Fruit fly (Drosophila melanogaster) whole organism, embryonic: ENCODE measurements around the gene Cbl.

Source experiments
- Atf6 ChIP-seq: fragments of 200-800 bp; sonication (Bioruptor generic); IDR thresholded peaks from 2 replicates; pipeline ENCODE4 v1.3.6; 2022; ENCODE audit warnings: missing biosample characterization, missing genetic modification characterization
- Bteb2 ChIP-seq: fragments of 200-800 bp; sonication (Bioruptor generic); optimal IDR thresholded peaks from 2 replicates; lab custom pipeline; 2016; ENCODE audit warnings: missing biosample characterization, missing genetic modification characterization
- CG10366 ChIP-seq: fragments of 200-800 bp; sonication (Bioruptor generic); IDR thresholded peaks from 2 replicates; pipeline ENCODE4 v1.3.6; 2022; ENCODE audit warnings: missing biosample characterization, missing genetic modification characterization
- CG1233 ChIP-seq: fragments of 200-800 bp; sonication (Bioruptor generic); optimal IDR thresholded peaks from 4 replicates; lab custom pipeline; 2018; ENCODE audit warnings: missing biosample characterization, mild to moderate bottlenecking, missing genetic modification characterization
- CG13296 ChIP-seq: fragments of 200-800 bp; sonication (Bioruptor generic); optimal IDR thresholded peaks from 3 replicates; lab custom pipeline; 2018; ENCODE audit warnings: missing biosample characterization, mild to moderate bottlenecking, missing genetic modification characterization
- CG13624 ChIP-seq: fragments of 200-800 bp; sonication (Bioruptor generic); optimal IDR thresholded peaks from 2 replicates; lab custom pipeline; 2016; ENCODE audit warnings: missing biosample characterization, missing genetic modification characterization
- CG13894 ChIP-seq: fragments of 200-800 bp; sonication (Bioruptor generic); optimal IDR thresholded peaks from 3 replicates; lab custom pipeline; 2018; ENCODE audit warnings: missing biosample characterization, mild to moderate bottlenecking, missing genetic modification characterization, moderate library complexity
- CG17186 ChIP-seq: fragments of 200-800 bp; sonication (Bioruptor generic); optimal IDR thresholded peaks from 3 replicates; lab custom pipeline; 2017; ENCODE audit warnings: missing biosample characterization, missing genetic modification reagents, missing genetic modification characterization
- CG17328 ChIP-seq: fragments of 200-800 bp; sonication (Bioruptor generic); IDR thresholded peaks from 2 replicates; pipeline ENCODE4 v1.3.6; 2022; ENCODE audit warnings: missing biosample characterization, missing genetic modification characterization
- CG17359 ChIP-seq: fragments of 200-800 bp; sonication (Bioruptor generic); optimal IDR thresholded peaks from 3 replicates; lab custom pipeline; 2018; ENCODE audit warnings: missing biosample characterization, mild to moderate bottlenecking, missing genetic modification characterization, moderate library complexity
- CG17361 ChIP-seq: fragments of 200-800 bp; sonication (Bioruptor generic); IDR thresholded peaks from 3 replicates; pipeline ENCODE4 v1.3.6; 2022; ENCODE audit warnings: missing biosample characterization, missing genetic modification characterization
- CG18476 ChIP-seq: fragments of 200-800 bp; sonication (Bioruptor generic); optimal IDR thresholded peaks from 2 replicates; lab custom pipeline; 2016; ENCODE audit warnings: missing biosample characterization, mild to moderate bottlenecking, missing genetic modification characterization
- CG31365 ChIP-seq: fragments of 200-800 bp; sonication (Bioruptor generic); optimal IDR thresholded peaks from 2 replicates; lab custom pipeline; 2018; ENCODE audit warnings: missing biosample characterization, mild to moderate bottlenecking, missing genetic modification characterization
- CG4730 ChIP-seq: fragments of 200-800 bp; sonication (Bioruptor generic); IDR thresholded peaks from 2 replicates; pipeline ENCODE4 v1.3.6; 2022; ENCODE audit warnings: missing biosample characterization, missing genetic modification characterization
- CG6654 ChIP-seq: fragments of 200-800 bp; sonication (Bioruptor generic); optimal IDR thresholded peaks from 2 replicates; lab custom pipeline; 2017; ENCODE audit warnings: missing biosample characterization, mild to moderate bottlenecking, missing genetic modification characterization
- CG7839 ChIP-seq: fragments of 200-800 bp; sonication (Bioruptor generic); optimal IDR thresholded peaks from 3 replicates; lab custom pipeline; 2018; ENCODE audit warnings: missing biosample characterization, mild to moderate bottlenecking, missing genetic modification characterization, moderate library complexity
- CG8388 ChIP-seq: fragments of 200-800 bp; sonication (Bioruptor generic); optimal IDR thresholded peaks from 2 replicates; lab custom pipeline; 2019; ENCODE audit warnings: missing biosample characterization, mild to moderate bottlenecking, missing genetic modification characterization, moderate library complexity
- CG8924 ChIP-seq: fragments of 200-800 bp; optimal IDR thresholded peaks from 3 replicates; lab custom pipeline; 2019; ENCODE audit warnings: missing biosample characterization, mild to moderate bottlenecking, missing genetic modification characterization, moderate library complexity
- CG9215 ChIP-seq: fragments of 200-800 bp; sonication (Bioruptor generic); IDR thresholded peaks from 2 replicates; pipeline ENCODE4 v1.3.6; 2022; ENCODE audit warnings: missing biosample characterization, missing genetic modification characterization
- CG9609 ChIP-seq: fragments of 200-800 bp; sonication (Bioruptor generic); optimal IDR thresholded peaks from 3 replicates; lab custom pipeline; 2016; ENCODE audit warnings: missing biosample characterization, missing genetic modification characterization
- CoRest ChIP-seq: fragments of 200-800 bp; sonication (Bioruptor generic); optimal IDR thresholded peaks from 3 replicates; lab custom pipeline; 2018; ENCODE audit warnings: missing biosample characterization, mild to moderate bottlenecking, missing genetic modification characterization, moderate library complexity
- CrebB ChIP-seq: fragments of 200-800 bp; sonication (Bioruptor generic); optimal IDR thresholded peaks from 3 replicates; lab custom pipeline; 2018; ENCODE audit warnings: missing biosample characterization, mild to moderate bottlenecking, missing genetic modification characterization
- Deaf1 ChIP-seq: fragments of 200-800 bp; optimal IDR thresholded peaks from 3 replicates; lab custom pipeline; 2019; ENCODE audit warnings: missing biosample characterization, mild to moderate bottlenecking, missing genetic modification characterization, moderate library complexity
- Dip3 ChIP-seq: fragments of 200-800 bp; sonication (Bioruptor generic); optimal IDR thresholded peaks from 3 replicates; lab custom pipeline; 2016; ENCODE audit warnings: missing biosample characterization, missing genetic modification characterization
- E2f2 ChIP-seq: fragments of 200-800 bp; sonication (Bioruptor generic); IDR thresholded peaks from 2 replicates; pipeline ENCODE4 v1.3.6; 2022; ENCODE audit warnings: missing biosample characterization, missing genetic modification characterization
- Fer2 ChIP-seq: fragments of 200-800 bp; sonication (Bioruptor generic); optimal IDR thresholded peaks from 2 replicates; lab custom pipeline; 2018; ENCODE audit warnings: missing biosample characterization, mild to moderate bottlenecking, missing genetic modification characterization, moderate library complexity
- Fer3 ChIP-seq: fragments of 200-800 bp; sonication (Bioruptor generic); optimal IDR thresholded peaks from 2 replicates; lab custom pipeline; 2018; ENCODE audit warnings: missing biosample characterization, mild to moderate bottlenecking, missing genetic modification characterization, moderate library complexity
- HLH54F ChIP-seq: fragments of 200-800 bp; sonication (Bioruptor generic); optimal IDR thresholded peaks from 3 replicates; lab custom pipeline; 2016; ENCODE audit warnings: missing biosample characterization, missing genetic modification characterization
- Hand ChIP-seq: fragments of 200-800 bp; sonication (Bioruptor generic); optimal IDR thresholded peaks from 2 replicates; lab custom pipeline; 2017; ENCODE audit warnings: mild to moderate bottlenecking, missing biosample characterization, missing genetic modification reagents, missing genetic modification characterization
- Mad ChIP-seq: fragments of 200-800 bp; sonication (Bioruptor generic); optimal IDR thresholded peaks from 2 replicates; lab custom pipeline; 2016; ENCODE audit warnings: missing biosample characterization, missing genetic modification characterization
- Myb ChIP-seq: fragments of 200-800 bp; sonication (Bioruptor generic); optimal IDR thresholded peaks from 2 replicates; lab custom pipeline; 2016; ENCODE audit warnings: missing biosample characterization, missing genetic modification characterization
- NK7.1 ChIP-seq: fragments of 200-800 bp; sonication (Bioruptor generic); optimal IDR thresholded peaks from 3 replicates; lab custom pipeline; 2016; ENCODE audit warnings: missing biosample characterization, missing genetic modification characterization
- NfI ChIP-seq: fragments of 200-800 bp; sonication (Bioruptor generic); optimal IDR thresholded peaks from 3 replicates; lab custom pipeline; 2018; ENCODE audit warnings: missing biosample characterization, mild to moderate bottlenecking, missing genetic modification characterization, moderate library complexity
- Six4 ChIP-seq: fragments of 200-800 bp; sonication (Bioruptor generic); optimal IDR thresholded peaks from 2 replicates; lab custom pipeline; 2016; ENCODE audit warnings: missing biosample characterization, missing genetic modification characterization
- Sox102F ChIP-seq: fragments of 200-800 bp; sonication (Bioruptor generic); optimal IDR thresholded peaks from 2 replicates; lab custom pipeline; 2018; ENCODE audit warnings: missing biosample characterization, mild to moderate bottlenecking, missing genetic modification characterization, moderate library complexity
- az2 ChIP-seq: fragments of 200-800 bp; sonication (Bioruptor generic); optimal IDR thresholded peaks from 3 replicates; lab custom pipeline; 2016; ENCODE audit warnings: missing biosample characterization, missing genetic modification characterization
- caup ChIP-seq: fragments of 200-800 bp; sonication (Bioruptor generic); optimal IDR thresholded peaks from 3 replicates; lab custom pipeline; 2017; ENCODE audit warnings: missing biosample characterization, mild to moderate bottlenecking, missing genetic modification characterization, moderate library complexity; ENCODE audit not compliant: severe bottlenecking
- ci ChIP-seq: fragments of 200-800 bp; sonication (Bioruptor generic); IDR thresholded peaks from 3 replicates; pipeline ENCODE4 v1.3.6; 2022; ENCODE audit warnings: missing biosample characterization, missing genetic modification characterization
- cwo ChIP-seq: fragments of 200-800 bp; sonication (Bioruptor generic); optimal IDR thresholded peaks from 3 replicates; lab custom pipeline; 2017; ENCODE audit warnings: missing biosample characterization, missing genetic modification characterization, mild to moderate bottlenecking, moderate library complexity, missing genetic modification reagents
- dpn ChIP-seq, 2 experiments: fragments of 200-800 bp; sonication (Bioruptor generic); optimal IDR thresholded peaks; 3 replicates each; lab custom pipeline; 2016; ENCODE audit warnings: missing biosample characterization in 2 of 2, missing genetic modification characterization in 2 of 2
- dysf ChIP-seq: fragments of 200-800 bp; sonication (Bioruptor generic); IDR thresholded peaks from 3 replicates; pipeline ENCODE4 v1.3.6; 2022; ENCODE audit warnings: missing biosample characterization, missing genetic modification characterization
- gro ChIP-seq: fragments of 200-800 bp; sonication (Bioruptor generic); optimal IDR thresholded peaks from 2 replicates; lab custom pipeline; 2016; ENCODE audit warnings: missing biosample characterization, missing genetic modification characterization
- gt ChIP-seq: fragments of 200-800 bp; sonication (Bioruptor generic); IDR thresholded peaks from 2 replicates; pipeline ENCODE4 v1.3.6; 2022; ENCODE audit warnings: missing biosample characterization, missing genetic modification characterization
- ham ChIP-seq: fragments of 200-800 bp; sonication (Bioruptor generic); IDR thresholded peaks from 2 replicates; pipeline ENCODE4 v1.3.6; 2022; ENCODE audit warnings: missing biosample characterization, missing genetic modification characterization
- lmd ChIP-seq: fragments of 200-800 bp; sonication (Bioruptor generic); IDR thresholded peaks from 2 replicates; pipeline ENCODE4 v1.3.6; 2022; ENCODE audit warnings: missing biosample characterization, missing genetic modification characterization
- psq ChIP-seq: fragments of 200-800 bp; sonication (Bioruptor generic); optimal IDR thresholded peaks from 2 replicates; lab custom pipeline; 2017; ENCODE audit warnings: missing biosample characterization, missing genetic modification characterization
- sens ChIP-seq: fragments of 200-800 bp; sonication (Bioruptor generic); peaks from one replicate; lab custom pipeline; 2016; ENCODE audit warnings: missing biosample characterization, missing genetic modification characterization
- sug ChIP-seq: fragments of 200-800 bp; optimal IDR thresholded peaks from 2 replicates; lab custom pipeline; 2019; ENCODE audit warnings: missing biosample characterization, mild to moderate bottlenecking, missing genetic modification characterization, moderate library complexity
- tin ChIP-seq: fragments of 200-800 bp; sonication (Bioruptor generic); optimal IDR thresholded peaks from 3 replicates; lab custom pipeline; 2016; ENCODE audit warnings: missing biosample characterization, missing genetic modification characterization

Cbl gene

DNA sequence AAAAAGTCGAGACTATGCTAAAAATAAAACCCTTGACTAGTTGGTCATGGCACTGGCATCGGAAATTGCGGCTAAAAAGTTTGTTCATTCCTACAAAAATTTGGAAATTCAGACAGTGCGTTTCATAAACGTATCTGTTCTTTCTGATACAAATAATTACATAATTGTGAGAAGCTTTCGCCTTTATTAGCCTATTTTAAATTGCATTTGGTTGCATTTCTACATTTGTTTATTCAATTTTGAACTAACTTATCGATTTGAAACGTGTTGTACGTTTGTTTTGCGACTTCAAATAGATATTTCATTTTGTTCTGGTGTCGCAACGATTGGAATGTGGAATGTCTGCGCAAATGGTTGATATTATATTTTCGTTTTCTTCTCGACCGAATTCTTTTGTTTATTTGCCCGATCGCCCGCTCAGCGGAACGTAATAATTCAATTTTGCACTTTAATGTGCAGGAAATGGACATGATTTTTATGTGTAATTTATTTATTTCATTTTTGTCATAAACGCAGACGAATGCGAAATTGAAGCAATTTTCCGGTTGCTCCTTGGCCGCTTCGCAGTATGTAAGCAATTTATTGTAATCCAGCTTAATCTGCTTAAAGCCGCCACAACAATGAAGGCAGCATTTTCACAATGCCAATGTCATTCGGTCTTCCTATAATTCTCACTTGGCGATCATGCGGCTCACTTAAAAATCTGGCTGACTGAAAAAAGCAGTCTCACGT is 21.5 kb downstream of the Cbl start (continued):
- TF ChIP-seq ham (GFP tag; lab: Robert Waterston, UW) (no peak), dysf (peak; percentile 62; the same call in 2 of the 3 replicates), CG13624 (GFP tag; lab: Kevin White, UChicago) (peak; percentile 63), NfI (GFP tag; lab: Kevin White, UChicago) (peak; percentile 65), CG17328 (GFP tag; lab: Robert Waterston, UW) (peak; percentile 43; the same call in 1 of the 2 replicates), Bteb2 (GFP tag; lab: Kevin White, UChicago) (peak; percentile 47), CG10366 (GFP tag; lab: Robert Waterston, UW) (peak; percentile 50; the same call in 1 of the 2 replicates), Sox102F (GFP tag; lab: Kevin White, UChicago) (peak; percentile 65), ci (GFP tag; lab: Robert Waterston, UW) (peak; percentile 72; the same call in 1 of the 3 replicates), lmd (GFP tag; lab: Robert Waterston, UW) (peak; percentile 63; the same call in 1 of the 2 replicates), CG4730 (GFP tag; lab: Robert Waterston, UW) (peak; percentile 13; the same call in 1 of the 2 replicates), Dip3 (GFP tag; lab: Kevin White, UChicago) (peak; percentile 47), Atf6 (GFP tag; lab: Robert Waterston, UW) (peak; percentile 65), CG17186 (GFP tag; lab: Kevin White, UChicago) (no peak), CG1233 (peak; percentile 54), CG9215 (GFP tag; lab: Robert Waterston, UW) (0 out of 2 replicates have a peak, but pooled peaks have one; percentile 7), Deaf1 (tag; lab: Kevin White, UChicago) (peak; percentile 14), gro (peak; percentile 60), CG31365 (peak; percentile 30), CG9609 (GFP tag; lab: Kevin White, UChicago) (peak; percentile 22), E2f2 (peak; percentile 22; the same call in 1 of the 2 replicates), gt (no peak), CG13894 (peak; percentile 32), CG6654 (no peak), dpn (GFP tag; optimal IDR thresholded peaks at IDR 0.05; lab: Kevin White, UChicago) (peak; percentile 51 to 55), CG7839 (tag; lab: Kevin White, UChicago) (peak; percentile 71), cwo (GFP tag; lab: Kevin White, UChicago) (peak; percentile 30), Mad (peak; percentile 17), CG18476 (GFP tag; lab: Kevin White, UChicago) (peak; percentile 5), CoRest (tag; lab: Kevin White, UChicago) (peak; percentile 57), Hand (peak; percentile 0), psq (GFP tag; lab: Kevin White, UChicago) (no peak), Fer2 (tag; lab: Kevin White, UChicago) (peak; percentile 6), Fer3 (tag; lab: Kevin White, UChicago) (peak; percentile 69), NK7.1 (GFP tag; lab: Kevin White, UChicago) (no peak), sug (tag; lab: Kevin White, UChicago) (peak; percentile 39), az2 (GFP tag; lab: Kevin White, UChicago) (peak; percentile 50), CrebB (peak; percentile 22), sens (GFP tag; lab: Kevin White, UChicago) (peak; percentile 79), Myb (peak; percentile 30), CG17361 (peak; percentile 39; the same call in 1 of the 3 replicates), CG17359 (peak; percentile 64), CG8924 (tag; lab: Kevin White, UChicago) (peak; percentile 52), CG13296 (GFP tag; lab: Kevin White, UChicago) (peak; percentile 69), CG8388 (GFP tag; lab: Kevin White, UChicago) (peak; percentile 11), tin (GFP tag; lab: Kevin White, UChicago) (peak; percentile 14), Six4 (no peak), HLH54F (GFP tag; lab: Kevin White, UChicago) (peak; percentile 35), caup (GFP tag; lab: Kevin White, UChicago) (peak; percentile 70)
